Fruit fly (Drosophila melanogaster) whole organism, embryonic: ENCODE results near the gene GC2.

Experiments used
- Asciz ChIP-seq: fragments of 200-800 bp; sonication (Bioruptor generic); optimal IDR thresholded peaks from 2 replicates; lab custom pipeline; 2017; ENCODE audit warnings: missing biosample characterization, mild to moderate bottlenecking, missing genetic modification characterization, missing genetic modification reagents
- Atf-2 ChIP-seq: fragments of 200-800 bp; sonication (Bioruptor generic); optimal IDR thresholded peaks from 2 replicates; lab custom pipeline; 2016; ENCODE audit warnings: missing biosample characterization, missing genetic modification characterization
- CG10267 ChIP-seq: fragments of 200-800 bp; sonication (Bioruptor generic); optimal IDR thresholded peaks from 2 replicates; lab custom pipeline; 2018; ENCODE audit warnings: missing biosample characterization, mild to moderate bottlenecking, missing genetic modification characterization, moderate library complexity
- CG10543 ChIP-seq: fragments of 200-800 bp; sonication (Bioruptor generic); optimal IDR thresholded peaks from 3 replicates; lab custom pipeline; 2017; ENCODE audit warnings: missing biosample characterization, mild to moderate bottlenecking, missing genetic modification characterization, moderate library complexity
- CG11093 ChIP-seq: fragments of 200-800 bp; sonication (Bioruptor generic); IDR thresholded peaks from 3 replicates; pipeline ENCODE4 v1.3.6; 2022; ENCODE audit warnings: missing biosample characterization, missing genetic modification characterization
- CG1233 ChIP-seq: fragments of 200-800 bp; sonication (Bioruptor generic); optimal IDR thresholded peaks from 4 replicates; lab custom pipeline; 2018; ENCODE audit warnings: missing biosample characterization, mild to moderate bottlenecking, missing genetic modification characterization
- CG13775 ChIP-seq: fragments of 200-800 bp; sonication (Bioruptor generic); optimal IDR thresholded peaks from 3 replicates; lab custom pipeline; 2017; ENCODE audit warnings: missing biosample characterization, mild to moderate bottlenecking, missing genetic modification characterization
- CG14860 ChIP-seq: fragments of 200-800 bp; sonication (Bioruptor generic); IDR thresholded peaks from 3 replicates; pipeline ENCODE4 v1.3.6; 2022; ENCODE audit warnings: missing biosample characterization, missing genetic modification characterization; ENCODE audit not compliant: partially characterized antibody
- CG15011 ChIP-seq: fragments of 200-800 bp; sonication (Bioruptor generic); optimal IDR thresholded peaks from 3 replicates; lab custom pipeline; 2018; ENCODE audit warnings: missing biosample characterization, mild to moderate bottlenecking, missing genetic modification characterization
- CG17802 ChIP-seq: fragments of 200-800 bp; sonication (Bioruptor generic); optimal IDR thresholded peaks from 2 replicates; lab custom pipeline; 2018; ENCODE audit warnings: missing biosample characterization, mild to moderate bottlenecking, missing genetic modification characterization, moderate library complexity
- CG17912 ChIP-seq: fragments of 200-800 bp; sonication (Bioruptor generic); optimal IDR thresholded peaks from 2 replicates; lab custom pipeline; 2018; ENCODE audit warnings: missing biosample characterization, mild to moderate bottlenecking, missing genetic modification characterization
- CG2116 ChIP-seq: fragments of 200-800 bp; sonication (Bioruptor generic); optimal IDR thresholded peaks from 3 replicates; lab custom pipeline; 2018; ENCODE audit warnings: missing biosample characterization, mild to moderate bottlenecking, missing genetic modification characterization
- CG32772 ChIP-seq: fragments of 200-800 bp; sonication (Bioruptor generic); IDR thresholded peaks from 2 replicates; pipeline ENCODE4 v1.3.6; 2022; ENCODE audit warnings: missing biosample characterization, missing genetic modification characterization
- CG6813 ChIP-seq: fragments of 200-800 bp; sonication (Bioruptor generic); optimal IDR thresholded peaks from 2 replicates; lab custom pipeline; 2017; ENCODE audit warnings: missing biosample characterization, missing genetic modification characterization, mild to moderate bottlenecking, moderate library complexity, missing genetic modification reagents
- CG7357 ChIP-seq: fragments of 200-800 bp; sonication (Bioruptor generic); IDR thresholded peaks from 3 replicates; pipeline ENCODE4 v1.3.6; 2022; ENCODE audit warnings: missing biosample characterization, missing genetic modification characterization
- CG7372 ChIP-seq: fragments of 200-800 bp; sonication (Bioruptor generic); IDR thresholded peaks from 2 replicates; pipeline ENCODE4 v1.3.6; 2022; ENCODE audit warnings: missing biosample characterization, missing genetic modification characterization
- CG7987 ChIP-seq: fragments of 200-800 bp; sonication (Bioruptor generic); optimal IDR thresholded peaks from 2 replicates; lab custom pipeline; 2018; ENCODE audit warnings: missing biosample characterization, mild to moderate bottlenecking, missing genetic modification characterization, moderate library complexity
- CG8478 ChIP-seq: fragments of >200 bp; optimal IDR thresholded peaks from 2 replicates; lab custom pipeline; 2018
- CG9727 ChIP-seq: fragments of 200-800 bp; sonication (Bioruptor generic); optimal IDR thresholded peaks from 3 replicates; lab custom pipeline; 2017; ENCODE audit warnings: missing biosample characterization, mild to moderate bottlenecking, missing genetic modification characterization
- Dbx ChIP-seq: fragments of 200-800 bp; sonication (Bioruptor generic); IDR thresholded peaks from 3 replicates; pipeline ENCODE4 v1.3.6; 2022; ENCODE audit warnings: missing biosample characterization, missing genetic modification characterization
- Hr3 ChIP-seq: fragments of 200-800 bp; sonication (Bioruptor generic); optimal IDR thresholded peaks from 3 replicates; lab custom pipeline; 2016; ENCODE audit warnings: missing biosample characterization, missing genetic modification characterization
- Hr78 ChIP-seq, 2 experiments: fragments of 200-800 bp in 1 of 2; fragments of >200 bp in 1 of 2; sonication (Bioruptor generic) in 1 of 2; optimal IDR thresholded peaks; 2 replicates each; lab custom pipeline; 2017 to 2019; ENCODE audit warnings: missing biosample characterization in 2 of 2, missing genetic modification characterization in 2 of 2, mild to moderate bottlenecking in 1 of 2, moderate library complexity in 1 of 2
- Jarid2 ChIP-seq: fragments of 200-800 bp; sonication (Bioruptor generic); optimal IDR thresholded peaks from 3 replicates; lab custom pipeline; 2017; ENCODE audit warnings: mild to moderate bottlenecking, missing biosample characterization, missing genetic modification reagents, missing genetic modification characterization
- Mrtf ChIP-seq: fragments of 200-800 bp; sonication (Bioruptor generic); IDR thresholded peaks from 3 replicates; pipeline ENCODE4 v1.3.6; 2022; ENCODE audit warnings: missing biosample characterization, missing genetic modification characterization
- Myb ChIP-seq: fragments of 200-800 bp; sonication (Bioruptor generic); optimal IDR thresholded peaks from 2 replicates; lab custom pipeline; 2016; ENCODE audit warnings: missing biosample characterization, missing genetic modification characterization
- Ravus ChIP-seq: fragments of 200-800 bp; sonication (Bioruptor generic); IDR thresholded peaks from 2 replicates; pipeline ENCODE4 v1.3.6; 2022; ENCODE audit warnings: missing biosample characterization, missing genetic modification characterization
- Spps ChIP-seq: fragments of 200-800 bp; sonication (Bioruptor generic); optimal IDR thresholded peaks from 2 replicates; lab custom pipeline; 2018; ENCODE audit warnings: missing biosample characterization, mild to moderate bottlenecking, missing genetic modification characterization
- Vsx1 ChIP-seq: fragments of 200-800 bp; sonication (Bioruptor generic); optimal IDR thresholded peaks from 2 replicates; lab custom pipeline; 2017; ENCODE audit warnings: missing biosample characterization, mild to moderate bottlenecking, missing genetic modification characterization, missing genetic modification reagents
- ac ChIP-seq: fragments of 200-800 bp; sonication (Bioruptor generic); optimal IDR thresholded peaks from 3 replicates; lab custom pipeline; 2017; ENCODE audit warnings: missing biosample characterization, mild to moderate bottlenecking, missing genetic modification characterization
- ase ChIP-seq: fragments of 200-800 bp; sonication (Bioruptor generic); IDR thresholded peaks from 3 replicates; pipeline ENCODE4 v1.3.6; 2022; ENCODE audit warnings: missing biosample characterization, missing genetic modification characterization
- ash1 ChIP-seq: fragments of 200-800 bp; sonication (Bioruptor generic); optimal IDR thresholded peaks from 2 replicates; lab custom pipeline; 2018; ENCODE audit warnings: missing biosample characterization, mild to moderate bottlenecking, missing genetic modification characterization
- corto ChIP-seq: fragments of 200-800 bp; sonication (Bioruptor generic); optimal IDR thresholded peaks from 2 replicates; lab custom pipeline; 2016; ENCODE audit warnings: missing biosample characterization, mild to moderate bottlenecking, missing genetic modification characterization, moderate library complexity
- da ChIP-seq: fragments of 200-800 bp; sonication (Bioruptor generic); optimal IDR thresholded peaks from 2 replicates; lab custom pipeline; 2016; ENCODE audit warnings: missing biosample characterization, missing genetic modification characterization
- dysf ChIP-seq: fragments of 200-800 bp; sonication (Bioruptor generic); IDR thresholded peaks from 3 replicates; pipeline ENCODE4 v1.3.6; 2022; ENCODE audit warnings: missing biosample characterization, missing genetic modification characterization
- gcm2 ChIP-seq: fragments of 200-800 bp; sonication (Bioruptor generic); optimal IDR thresholded peaks from 2 replicates; lab custom pipeline; 2016; ENCODE audit warnings: missing biosample characterization, missing genetic modification characterization
- grau ChIP-seq: fragments of 200-800 bp; optimal IDR thresholded peaks from 3 replicates; lab custom pipeline; 2019; ENCODE audit warnings: missing biosample characterization, mild to moderate bottlenecking, missing genetic modification characterization, moderate library complexity
- jumu ChIP-seq: fragments of 200-800 bp; sonication (Bioruptor generic); optimal IDR thresholded peaks from 3 replicates; lab custom pipeline; 2016; ENCODE audit warnings: missing biosample characterization, missing genetic modification characterization
- kay ChIP-seq: fragments of 200-800 bp; sonication (Bioruptor generic); optimal IDR thresholded peaks from 2 replicates; lab custom pipeline; 2016; ENCODE audit warnings: missing biosample characterization, missing genetic modification characterization
- ken ChIP-seq: fragments of 200-800 bp; sonication (Bioruptor generic); IDR thresholded peaks from 3 replicates; pipeline ENCODE4 v1.3.6; 2022; ENCODE audit warnings: missing biosample characterization, missing genetic modification characterization
- nerfin-2 ChIP-seq: fragments of 200-800 bp; sonication (Bioruptor generic); IDR thresholded peaks from 2 replicates; pipeline ENCODE4 v1.3.6; 2022; ENCODE audit warnings: missing biosample characterization, missing genetic modification characterization; ENCODE audit not compliant: partially characterized antibody
- repo ChIP-seq: fragments of 200-800 bp; sonication (Bioruptor generic); optimal IDR thresholded peaks from 2 replicates; lab custom pipeline; 2016; ENCODE audit warnings: missing biosample characterization, missing genetic modification characterization
- sc ChIP-seq, 3 experiments: fragments of >200 bp in 2 of 3; fragments of 200-800 bp in 1 of 3; sonication (Bioruptor generic) in 1 of 3; optimal IDR thresholded peaks; 2 replicates in 2 of 3; 3 replicates in 1 of 3; lab custom pipeline; 2017; ENCODE audit warnings: mild to moderate bottlenecking in 1 of 3, missing biosample characterization in 1 of 3, missing genetic modification characterization in 1 of 3, missing genetic modification reagents in 1 of 3
- sd ChIP-seq: fragments of 200-800 bp; sonication (Bioruptor generic); optimal IDR thresholded peaks from 3 replicates; lab custom pipeline; 2018; ENCODE audit warnings: missing biosample characterization, mild to moderate bottlenecking, missing genetic modification characterization, moderate library complexity
- seq ChIP-seq: fragments of 200-800 bp; sonication (Bioruptor generic); IDR thresholded peaks from 2 replicates; pipeline ENCODE4 v1.3.6; 2022; ENCODE audit warnings: missing biosample characterization, missing genetic modification characterization
- sima ChIP-seq: fragments of 200-800 bp; sonication (Bioruptor generic); optimal IDR thresholded peaks from 2 replicates; lab custom pipeline; 2016; ENCODE audit warnings: missing biosample characterization, missing genetic modification characterization
- sna ChIP-seq: fragments of 200-800 bp; sonication (Bioruptor generic); IDR thresholded peaks from 2 replicates; pipeline ENCODE4 v1.3.6; 2022; ENCODE audit warnings: missing biosample characterization, missing genetic modification characterization; ENCODE audit not compliant: partially characterized antibody
- sob ChIP-seq: fragments of 200-800 bp; sonication (Bioruptor generic); IDR thresholded peaks from 2 replicates; pipeline ENCODE4 v1.3.6; 2022; ENCODE audit warnings: missing biosample characterization, missing genetic modification characterization
- sug ChIP-seq: fragments of 200-800 bp; optimal IDR thresholded peaks from 2 replicates; lab custom pipeline; 2019; ENCODE audit warnings: missing biosample characterization, mild to moderate bottlenecking, missing genetic modification characterization, moderate library complexity
- tap ChIP-seq: fragments of 200-800 bp; optimal IDR thresholded peaks from 3 replicates; lab custom pipeline; 2019; ENCODE audit warnings: missing biosample characterization, mild to moderate bottlenecking, missing genetic modification characterization, moderate library complexity
- unc-4 ChIP-seq: fragments of 200-800 bp; sonication (Bioruptor generic); IDR thresholded peaks from 2 replicates; pipeline ENCODE4 v1.3.6; 2022; ENCODE audit warnings: missing biosample characterization, missing genetic modification characterization; ENCODE audit not compliant: partially characterized antibody

Gene GC2

dm6 chr3R:12016828-12017280 is 45.4 kb downstream of the GC2 start, which contains the start of the genes DCAF12 and Spt3 (continued):
- no peak for TF ChIP-seq sc (optimal IDR thresholded peaks at IDR 0.05; lab: Kevin White, UChicago)
- TF ChIP-seq sc (GFP tag; optimal IDR thresholded peaks at IDR 0.05; lab: Kevin White, UChicago) = peak; percentile 29
- TF ChIP-seq Spps (tag; lab: Kevin White, UChicago) = peak; percentile 28
- peak; percentile 79 for TF ChIP-seq grau (tag; lab: Kevin White, UChicago)
- no peak for TF ChIP-seq gcm2 (GFP tag; lab: Kevin White, UChicago)
- TF ChIP-seq Myb (GFP tag; lab: Kevin White, UChicago) = no peak
- no peak for TF ChIP-seq tap (tag; lab: Kevin White, UChicago)
- TF ChIP-seq CG1233 (GFP tag; lab: Kevin White, UChicago) = peak; percentile 48
- peak; percentile 48; the same call in 1 of the 2 replicates for TF ChIP-seq CG7372 (GFP tag; lab: Robert Waterston, UW)
- no peak for TF ChIP-seq ac (GFP tag; lab: Kevin White, UChicago)
- 0 out of 3 replicates have a peak, but pooled peaks have one; percentile 50 for TF ChIP-seq dysf (GFP tag; lab: Robert Waterston, UW)
- TF ChIP-seq ase (GFP tag; lab: Robert Waterston, UW) = no peak
- peak; percentile 95 for TF ChIP-seq CG14860 (GFP tag; lab: Robert Waterston, UW)
- TF ChIP-seq CG9727 (GFP tag; lab: Kevin White, UChicago) = peak; percentile 43
- no peak for TF ChIP-seq Vsx1 (GFP tag; lab: Kevin White, UChicago)
- peak; percentile 70 for TF ChIP-seq nerfin-2
- no peak for TF ChIP-seq jumu (GFP tag; lab: Kevin White, UChicago)
- peak; percentile 58 for TF ChIP-seq kay (GFP tag; lab: Kevin White, UChicago)
- TF ChIP-seq CG32772 (GFP tag; lab: Robert Waterston, UW) = 0 out of 2 replicates have a peak, but pooled peaks have one; percentile 23
- peak; percentile 75 for TF ChIP-seq Hr3
- no peak for TF ChIP-seq CG7357 (GFP tag; lab: Robert Waterston, UW)
- TF ChIP-seq da (GFP tag; lab: Kevin White, UChicago) = no peak
- 0 out of 3 replicates have a peak, but pooled peaks have one; percentile 26 for TF ChIP-seq Mrtf (GFP tag; lab: Robert Waterston, UW)
- no peak for TF ChIP-seq sd (tag; lab: Kevin White, UChicago)
- 0 out of 3 replicates have a peak, but pooled peaks have one; percentile 58 for TF ChIP-seq ken (GFP tag; lab: Robert Waterston, UW)
- peak; percentile 49; the same call in 1 of the 3 replicates for TF ChIP-seq Dbx (GFP tag; lab: Robert Waterston, UW)
- no peak for TF ChIP-seq CG17912 (GFP tag; lab: Kevin White, UChicago)
- TF ChIP-seq Asciz = no peak
- TF ChIP-seq Atf-2 (GFP tag; lab: Kevin White, UChicago) = no peak
- peak; percentile 87 for TF ChIP-seq unc-4 (GFP tag; lab: Robert Waterston, UW)
- no peak for TF ChIP-seq Ravus (GFP tag; lab: Robert Waterston, UW)
- peak; percentile 70 for TF ChIP-seq CG10267
- TF ChIP-seq CG11093 (GFP tag; lab: Robert Waterston, UW) = no peak; the same call in 2 of the 3 replicates
- TF ChIP-seq seq = no peak
- TF ChIP-seq ash1 (GFP tag; lab: Kevin White, UChicago) = no peak
- peak; percentile 94 for TF ChIP-seq sna (GFP tag; lab: Robert Waterston, UW)
- peak; percentile 35 for TF ChIP-seq CG2116 (GFP tag; lab: Kevin White, UChicago)
- peak; percentile 43; the same call in 1 of the 2 replicates for TF ChIP-seq sob (GFP tag; lab: Robert Waterston, UW)
- TF ChIP-seq Hr78 (GFP tag; optimal IDR thresholded peaks at IDR 0.05; lab: Kevin White, UChicago) = no peak
- TF ChIP-seq CG8478 (lab: Kevin White, UChicago) = no peak
- TF ChIP-seq Jarid2 (GFP tag; lab: Kevin White, UChicago) = no peak
- TF ChIP-seq sima = no peak
- no peak for TF ChIP-seq CG6813 (GFP tag; lab: Kevin White, UChicago)
- no peak for TF ChIP-seq corto (GFP tag; lab: Kevin White, UChicago)
- no peak for TF ChIP-seq CG17802 (tag; lab: Kevin White, UChicago)
- no peak for TF ChIP-seq sug
- TF ChIP-seq repo = no peak
- no peak for TF ChIP-seq CG7987
- peak; percentile 66 for TF ChIP-seq CG13775 (GFP tag; lab: Kevin White, UChicago)
- peak; percentile 67 for TF ChIP-seq CG10543 (GFP tag; lab: Kevin White, UChicago)
- no peak for TF ChIP-seq CG15011 (GFP tag; lab: Kevin White, UChicago)
